Fruit fly (Drosophila melanogaster): ENCODE measurements around the gene CG33640.

DNA sequence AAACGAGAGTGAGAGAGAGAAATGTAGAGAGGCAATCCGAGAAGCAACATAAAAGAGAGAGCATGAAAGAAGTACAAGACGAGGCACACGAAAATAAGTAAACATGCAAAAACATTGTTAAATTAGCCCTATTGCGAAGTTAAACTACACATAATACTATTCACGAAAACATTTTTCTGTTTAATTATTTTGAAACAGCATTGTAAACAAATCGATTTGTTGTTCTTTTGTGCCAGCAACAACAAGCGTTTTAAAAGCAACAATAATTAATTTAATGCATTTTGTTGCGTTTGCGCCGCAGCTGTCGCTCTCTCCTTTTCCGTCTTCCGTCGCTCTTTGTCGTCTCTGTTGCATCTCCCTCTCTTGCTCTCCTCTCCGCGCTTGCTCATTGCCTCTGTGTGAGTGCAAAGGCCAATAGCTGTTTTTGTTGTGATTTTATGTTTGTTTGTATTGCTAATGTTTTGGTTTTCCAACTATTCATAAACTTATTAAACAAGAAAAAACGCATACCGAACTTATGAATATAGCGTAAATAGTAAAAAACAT lies 22.9 kb downstream of the CG33640 start:
- TF ChIP-seq psq (optimal IDR thresholded peaks at IDR 0.05), result no peak
- no peak for TF ChIP-seq h (optimal IDR thresholded peaks at IDR 0.05)
- TF ChIP-seq insv (optimal IDR thresholded peaks at IDR 0.05), result no peak
- TF ChIP-seq Sin3A (optimal IDR thresholded peaks at IDR 0.05), result no peak
- no peak for TF ChIP-seq Myc (optimal IDR thresholded peaks at IDR 0.05)
- no peak for TF ChIP-seq ttk (optimal IDR thresholded peaks at IDR 0.05)

All from Kc167 (cell line).